Worm (Caenorhabditis elegans) whole organism, L4/young adult: ENCODE measurements around the gene ZK742.4.

ENCODE experiments used
- W03F9.2 ChIP-seq: fragments of 150-350 bp; optimal IDR thresholded peaks from 2 replicates; lab custom pipeline; 2014; ENCODE audit warnings: missing biosample characterization, missing genetic modification characterization
- dao-5 ChIP-seq: sonication (generic microtip); optimal IDR thresholded peaks from 2 replicates; lab custom pipeline; 2016; ENCODE audit warnings: missing genotype, missing genetic modification characterization, moderate library complexity, missing compliant biosample characterization
- him-1 ChIP-seq: sonication (generic microtip); optimal IDR thresholded peaks from 2 replicates; lab custom pipeline; 2016; ENCODE audit warnings: missing genotype, missing genetic modification reagents, missing genetic modification characterization, missing compliant biosample characterization

DNA sequence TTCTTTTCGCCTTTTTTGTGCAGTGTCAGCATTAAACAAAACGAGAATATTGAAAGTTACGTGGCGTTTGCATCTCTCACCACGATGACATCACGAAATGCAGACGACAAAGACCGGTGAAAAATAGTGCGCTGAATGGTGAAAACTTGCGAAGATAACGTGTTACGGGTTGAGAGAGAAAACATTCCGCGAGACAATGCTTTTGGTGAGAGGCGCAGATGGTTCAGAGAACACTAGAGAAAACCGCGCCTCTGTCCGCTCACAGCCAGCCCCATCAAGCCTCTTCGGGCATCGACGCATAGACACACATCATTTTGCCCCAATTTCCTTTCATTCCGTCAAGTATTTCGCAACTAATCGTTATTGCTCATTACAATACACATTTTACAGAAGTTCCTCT is 43.0 kb upstream of the ZK742.4 start, which contains the start of the genes C37C3.9 and C37C3.18:
- TF ChIP-seq him-1 (tag; lab: Kevin White, UChicago): no peak
- peak; percentile 31 for TF ChIP-seq W03F9.2 (tag; lab: Kevin White, UChicago)
- no peak for TF ChIP-seq dao-5
